Worm (Caenorhabditis elegans) whole organism, dauer: ENCODE results near the gene F13B12.7.

Experiments used
- unc-62 ChIP-seq: sonication (generic microtip); optimal IDR thresholded peaks from 2 replicates; lab custom pipeline; 2017; ENCODE audit warnings: missing biosample characterization, missing genetic modification reagents, missing genetic modification characterization

F13B12.7 gene

DNA sequence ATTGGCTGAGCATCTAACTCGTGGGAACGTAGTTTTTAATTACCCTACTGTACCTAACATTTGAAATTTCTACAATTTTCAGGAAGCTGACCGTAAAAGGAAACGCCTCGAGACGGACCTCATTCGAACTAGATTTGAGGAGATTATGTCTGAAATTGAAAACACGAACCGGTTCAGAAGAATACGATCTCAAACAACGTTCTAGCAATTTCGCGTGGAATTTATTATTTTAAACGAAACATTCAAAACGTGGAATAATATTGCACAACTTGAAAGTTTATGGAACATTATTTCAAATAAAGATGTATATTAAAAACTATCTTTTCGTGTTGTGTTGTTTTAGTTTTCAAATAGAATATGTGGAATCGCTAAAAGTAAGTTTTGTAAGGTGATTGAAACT, at the start of gene F13B12.7:
F13B12.7 (plus strand) TSS at position 301 of the 400 bp plus-strand sequence.
- TF ChIP-seq unc-62 (GFP tag; lab: Kevin White, UChicago) = no peak

DNA sequence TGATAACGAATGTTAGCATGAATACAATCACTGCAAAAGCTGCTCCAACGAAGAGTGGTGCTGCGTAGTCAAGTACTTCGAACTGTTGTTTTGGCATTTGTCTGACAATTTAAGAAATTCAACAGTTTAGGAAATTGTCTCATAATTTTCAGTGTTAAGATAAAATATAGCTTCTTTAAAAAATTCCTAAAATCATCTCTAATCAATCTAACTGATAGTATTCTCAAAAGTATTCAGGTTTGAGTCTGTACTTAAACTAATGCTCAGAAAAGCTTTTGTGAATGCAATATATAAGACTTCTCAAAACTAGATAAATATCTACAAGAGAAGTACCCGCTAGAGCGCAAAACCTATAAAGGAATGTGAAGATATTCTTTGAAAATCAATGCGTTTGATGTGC, 48.8 kb upstream of the F13B12.7 start, which contains the start of gene R10H10.4:
R10H10.4 (minus strand) TSS at position 101 of the 400 bp plus-strand sequence.
- TF ChIP-seq unc-62 (GFP tag; lab: Kevin White, UChicago) = no peak

DNA sequence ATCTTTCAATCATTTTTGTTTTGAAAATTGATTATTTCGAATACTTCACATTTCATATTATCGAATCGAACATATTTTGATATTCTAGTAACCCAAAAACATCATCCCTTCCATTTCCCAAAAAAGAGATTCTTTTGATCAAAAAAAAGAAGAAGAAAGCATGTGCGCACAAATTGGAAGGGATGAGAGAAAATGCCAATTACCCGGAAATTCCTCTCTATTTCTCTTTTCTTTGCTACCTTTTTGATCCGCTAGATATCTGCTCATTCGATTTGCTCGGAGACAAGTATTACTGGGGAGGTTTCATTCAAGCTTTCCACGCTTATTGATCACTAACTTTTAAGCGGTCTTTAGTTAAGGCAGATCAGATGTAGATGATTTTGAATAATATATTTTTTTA, 46.8 kb upstream of the F13B12.7 start:
- no peak for TF ChIP-seq unc-62 (GFP tag; lab: Kevin White, UChicago)

DNA sequence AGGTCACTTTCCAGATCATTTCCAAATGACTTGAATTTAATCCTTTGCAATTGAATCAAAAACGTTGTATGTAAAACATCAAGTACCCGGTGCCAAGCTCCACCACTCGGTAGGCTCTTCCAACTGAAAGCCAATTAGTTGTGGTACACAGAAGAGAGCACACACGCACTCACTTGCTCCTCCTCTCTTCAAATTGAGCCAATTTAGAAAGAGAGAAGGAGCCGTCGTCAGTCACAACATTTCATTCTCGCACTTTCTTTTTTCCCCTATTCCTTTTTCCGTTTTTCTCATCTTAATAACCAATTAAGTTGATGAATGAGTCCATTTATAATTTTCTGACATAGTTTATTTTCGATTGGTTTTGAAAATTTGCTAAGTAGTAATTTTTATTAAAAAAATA, 45.4 kb upstream of the F13B12.7 start:
- TF ChIP-seq unc-62 (GFP tag; lab: Kevin White, UChicago) = no peak

DNA sequence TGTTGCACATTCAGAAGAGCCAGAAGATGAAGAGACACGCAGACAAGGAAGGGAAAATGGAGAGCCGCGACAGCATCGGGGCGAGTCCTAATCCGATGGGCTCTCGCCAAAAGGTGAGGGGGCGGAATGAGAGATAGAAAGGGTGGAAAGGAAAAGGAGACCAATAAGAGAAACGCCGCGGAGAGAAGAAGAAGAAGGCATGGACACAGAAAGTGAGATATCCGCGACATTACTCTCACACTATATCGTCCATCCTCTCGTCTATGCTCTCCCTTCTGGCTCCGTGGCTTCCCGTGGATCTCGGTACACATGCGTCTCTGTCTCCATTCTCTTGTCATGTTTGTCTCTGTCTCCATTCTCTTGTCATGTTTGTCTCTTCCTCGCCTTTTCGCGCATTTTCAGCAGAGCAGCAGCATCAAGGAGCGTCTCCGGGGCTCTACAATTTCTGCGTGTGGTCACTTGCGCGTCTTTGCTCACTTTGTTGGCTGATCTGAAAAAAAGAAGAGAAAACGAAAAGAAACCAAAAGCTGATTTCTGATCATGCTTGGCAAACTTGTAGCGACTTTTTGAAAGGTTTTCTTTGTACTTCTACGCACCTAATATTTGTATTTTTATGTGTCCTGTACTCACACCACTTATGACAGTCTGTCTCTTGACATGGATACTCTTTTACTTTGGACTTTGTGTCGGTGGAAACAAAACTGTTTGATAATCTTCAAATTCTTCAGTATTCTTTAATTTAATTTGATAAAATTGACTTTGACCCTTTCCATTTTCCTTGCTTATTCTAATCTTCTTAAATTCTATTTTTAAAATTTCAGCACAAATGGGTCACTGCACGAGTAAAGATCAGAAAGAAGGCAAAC, 40.2 kb upstream of the F13B12.7 start, which contains the start of gene gpa-7:
gpa-7 (plus strand) TSS at position 816 of the 866 bp plus-strand sequence.
- no peak for TF ChIP-seq unc-62 (GFP tag; lab: Kevin White, UChicago)

DNA sequence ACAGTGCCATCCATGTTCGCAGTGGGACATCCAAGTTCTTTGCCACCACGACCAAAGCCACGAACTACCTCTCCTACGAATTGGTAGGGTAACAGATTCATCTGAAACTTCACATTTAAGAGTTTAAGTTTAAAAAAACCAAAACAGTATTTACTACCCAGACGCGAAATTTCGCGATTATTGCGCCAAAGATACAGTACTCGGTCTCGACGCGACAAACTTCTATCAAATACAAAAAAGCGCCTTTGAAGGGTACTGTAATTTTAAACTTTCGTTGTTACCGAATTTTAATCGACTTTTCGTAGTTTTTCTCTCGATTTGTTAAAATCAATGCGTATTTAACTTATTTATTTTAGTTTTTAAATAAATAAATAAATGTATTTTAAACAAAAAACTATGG, 34.2 kb upstream of the F13B12.7 start, which contains the start of gene rfk-1:
rfk-1 (minus strand) TSS at position 101 of the 400 bp plus-strand sequence.
- TF ChIP-seq unc-62 (GFP tag; lab: Kevin White, UChicago) = no peak

DNA sequence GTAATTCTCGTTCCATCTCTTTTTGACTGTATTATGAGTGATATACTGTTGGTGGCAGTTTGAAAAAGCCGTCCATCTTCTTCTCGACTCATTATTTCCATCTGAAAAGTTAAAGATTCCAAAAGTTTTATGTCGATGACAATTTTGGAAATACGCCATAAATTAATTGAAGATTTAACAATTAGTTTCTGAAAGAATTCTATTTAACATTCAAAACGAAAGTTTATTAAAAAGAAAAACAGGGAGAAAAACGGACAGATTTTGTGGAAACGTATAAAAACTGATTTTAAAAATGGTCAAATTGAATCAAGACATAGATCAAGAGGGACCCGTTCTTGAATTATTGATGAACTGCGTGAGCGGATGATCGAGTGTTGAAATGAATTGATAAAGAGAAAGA, 29.8 kb upstream of the F13B12.7 start, which contains the start of gene R10H10.7:
R10H10.7 (minus strand) TSS at position 101 of the 400 bp plus-strand sequence.
- no peak for TF ChIP-seq unc-62 (GFP tag; lab: Kevin White, UChicago)

DNA sequence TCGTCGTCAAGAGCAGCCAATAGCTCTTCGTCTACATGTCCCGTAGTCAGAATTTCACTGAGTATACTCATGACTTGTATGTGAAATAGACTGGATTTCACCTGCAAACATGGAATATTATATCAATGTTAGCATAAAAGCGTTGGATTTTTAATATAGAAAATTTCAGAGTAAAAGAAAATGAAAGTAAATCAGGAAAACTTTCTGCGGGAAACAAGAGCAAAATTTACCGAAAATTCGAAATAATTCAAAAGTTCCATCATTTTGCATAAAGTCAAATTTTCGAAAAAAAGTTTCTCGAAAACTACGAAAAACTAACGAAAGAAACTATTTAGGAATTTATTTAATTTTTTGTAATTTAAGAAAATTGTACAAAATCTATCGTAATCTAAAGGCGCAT, 25.8 kb upstream of the F13B12.7 start, which contains the start of gene F13B12.6:
F13B12.6 (minus strand) TSS at position 101 of the 400 bp plus-strand sequence.
- TF ChIP-seq unc-62 (GFP tag; lab: Kevin White, UChicago) = no peak

DNA sequence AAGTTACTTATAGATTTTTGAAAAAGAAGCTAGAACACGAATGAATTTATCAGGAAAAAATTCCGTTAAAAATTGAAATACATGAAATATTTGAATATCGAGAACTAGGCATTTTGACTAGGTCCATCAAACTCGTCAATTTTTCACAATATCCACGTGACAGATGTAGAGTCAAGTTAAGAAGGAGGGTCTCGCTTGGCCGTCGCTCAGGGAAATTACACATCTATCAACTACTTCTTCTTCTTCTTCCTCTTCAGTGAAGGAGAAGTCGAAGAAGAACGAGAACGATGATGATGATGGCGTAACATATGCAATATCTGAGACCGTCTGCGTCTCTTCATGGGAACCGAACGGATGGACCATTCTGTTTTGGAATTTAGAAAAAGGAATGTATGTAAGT, 23.7 kb upstream of the F13B12.7 start:
- TF ChIP-seq unc-62 (GFP tag; lab: Kevin White, UChicago) = no peak

DNA sequence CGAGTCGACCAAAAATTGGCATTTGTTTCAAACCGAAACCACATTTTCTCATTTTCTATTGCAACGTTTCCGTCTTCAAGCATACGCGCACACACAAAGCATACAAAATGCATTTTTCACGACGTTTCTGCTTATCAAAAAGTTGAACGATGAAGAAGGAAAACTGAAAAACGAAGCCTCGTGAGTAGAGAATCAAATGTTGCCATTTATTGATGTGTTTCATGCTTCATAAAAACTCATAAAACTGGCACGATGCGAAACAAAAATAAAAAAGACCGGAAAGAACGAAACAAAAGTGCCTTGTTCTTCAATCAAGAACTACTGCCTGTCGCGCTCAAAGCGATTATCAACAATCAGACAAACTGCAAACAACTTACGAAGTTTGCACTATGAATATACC, 23.2 kb upstream of the F13B12.7 start:
- TF ChIP-seq unc-62 (GFP tag; lab: Kevin White, UChicago) = no peak

DNA sequence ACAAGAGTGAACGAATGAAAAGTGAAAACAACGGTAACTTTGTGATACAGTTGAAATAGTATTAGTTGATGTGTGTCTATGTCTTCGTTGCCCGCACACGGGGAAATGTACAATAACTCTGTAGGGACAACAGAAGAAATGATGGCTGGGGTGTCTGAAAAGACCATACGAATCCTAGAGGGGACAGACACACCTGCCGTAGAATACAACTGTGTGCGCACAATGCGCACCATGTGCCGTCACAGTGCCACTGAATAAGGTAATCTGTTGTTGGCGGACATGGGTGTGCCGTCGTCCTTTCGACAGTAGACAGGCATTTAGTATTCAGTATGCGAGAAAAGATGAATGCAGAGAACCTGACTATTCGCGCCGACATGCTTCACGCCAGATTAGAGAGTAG, 22.4 kb upstream of the F13B12.7 start:
- TF ChIP-seq unc-62 (GFP tag; lab: Kevin White, UChicago) = no peak

DNA sequence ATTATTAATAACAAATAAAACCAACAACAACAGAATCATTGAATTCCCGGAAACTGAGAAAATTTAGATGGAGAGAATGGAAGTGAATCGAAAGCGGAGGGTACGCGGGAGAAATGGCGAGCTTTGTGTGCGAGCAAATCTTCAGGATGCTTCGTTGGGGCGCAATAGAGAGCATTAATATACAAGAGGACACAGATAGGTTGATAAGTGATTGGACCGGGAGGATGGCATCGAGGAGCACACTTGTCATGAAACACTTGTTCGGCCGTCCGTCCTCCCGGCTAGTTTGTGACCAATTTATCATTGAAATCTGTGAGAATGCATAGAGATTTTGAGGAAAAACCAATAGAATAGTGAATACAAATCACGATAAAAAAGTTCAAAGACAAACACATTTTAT, 21.4 kb upstream of the F13B12.7 start:
- no peak for TF ChIP-seq unc-62 (GFP tag; lab: Kevin White, UChicago)

DNA sequence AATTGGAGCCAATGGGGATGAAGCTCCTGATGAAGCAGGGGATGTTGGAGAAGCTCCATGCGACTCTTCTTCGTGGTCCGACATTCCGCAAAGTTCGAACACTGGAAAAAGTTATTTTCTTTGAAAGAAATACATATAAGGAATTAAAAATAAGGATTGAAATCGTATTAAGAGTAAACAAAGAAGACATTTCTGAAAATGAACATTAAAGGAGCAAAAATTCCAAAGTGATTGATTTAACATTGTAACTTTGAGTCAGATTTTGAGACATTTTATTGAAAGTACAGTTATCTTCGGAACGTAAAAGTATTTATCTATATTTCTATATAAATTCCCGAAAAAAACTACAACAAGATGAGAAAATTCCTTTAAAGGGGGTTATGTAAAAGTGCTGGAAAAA, 19.1 kb upstream of the F13B12.7 start, which contains the start of gene F13B12.1:
F13B12.1 (minus strand) TSS at position 101 of the 400 bp plus-strand sequence.
- TF ChIP-seq unc-62 (GFP tag; lab: Kevin White, UChicago) = no peak

DNA sequence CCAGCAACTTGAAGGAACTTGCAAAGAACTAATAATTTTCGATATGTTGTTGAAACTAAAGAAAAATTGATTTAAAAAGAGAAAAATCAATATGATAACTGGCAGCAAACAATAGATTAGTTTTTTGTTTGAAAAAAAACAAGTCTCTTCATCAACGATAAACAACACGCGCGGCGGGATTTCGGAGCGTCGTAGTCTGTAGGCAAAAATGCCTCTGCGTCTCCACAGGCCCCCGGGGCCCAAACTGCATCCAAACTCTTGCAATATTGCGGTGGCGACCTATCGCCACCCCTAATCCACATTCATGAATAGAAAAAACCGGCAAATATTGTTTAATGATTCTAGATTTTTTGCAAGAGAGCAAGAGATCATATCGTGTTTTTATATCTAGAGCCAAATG, 18.5 kb upstream of the F13B12.7 start:
- TF ChIP-seq unc-62 (GFP tag; lab: Kevin White, UChicago) = no peak

DNA sequence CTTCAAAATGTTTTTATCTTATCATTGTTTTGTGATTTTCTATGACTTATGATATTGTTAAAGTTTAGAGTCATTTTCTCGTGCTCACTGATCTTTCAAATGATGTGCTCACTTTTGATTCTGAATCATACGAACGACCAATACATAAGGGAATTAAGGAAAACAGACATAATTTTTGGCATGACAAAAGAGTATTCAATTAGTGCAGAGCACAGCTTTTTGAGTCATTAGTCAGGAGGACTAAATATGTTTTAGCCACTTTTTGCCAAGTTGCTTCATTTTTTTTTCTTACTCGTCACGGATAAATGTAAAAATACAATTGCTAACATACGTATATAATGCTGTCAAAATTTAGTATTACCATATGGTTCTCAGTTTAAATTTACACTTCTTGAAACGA, 14.5 kb upstream of the F13B12.7 start, which contains the start of gene F13B12.2:
F13B12.2 (minus strand) TSS at position 2 of the 400 bp plus-strand sequence.
- no peak for TF ChIP-seq unc-62 (GFP tag; lab: Kevin White, UChicago)

DNA sequence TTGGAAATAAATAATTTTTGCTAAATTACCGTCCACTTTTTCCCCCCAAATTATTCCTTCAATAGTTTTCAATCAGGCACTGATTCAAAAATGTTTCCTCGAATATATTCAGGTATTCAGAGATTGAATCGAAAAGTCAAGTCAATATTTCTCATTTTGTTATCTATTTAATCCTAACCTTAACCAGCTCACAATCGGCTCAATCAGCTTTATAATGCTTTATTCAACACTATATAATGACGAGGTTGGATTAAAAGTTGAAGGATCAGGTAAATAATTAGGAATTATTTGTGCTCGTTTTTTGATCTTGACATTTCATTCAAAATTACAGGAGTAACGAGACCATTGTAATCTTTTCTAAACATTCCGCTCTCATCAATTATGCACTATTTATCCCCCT, 13.1 kb upstream of the F13B12.7 start:
- TF ChIP-seq unc-62 (GFP tag; lab: Kevin White, UChicago) = no peak
